Fruit fly (Drosophila melanogaster): ENCODE measurements around the gene CG7120.

DNA sequence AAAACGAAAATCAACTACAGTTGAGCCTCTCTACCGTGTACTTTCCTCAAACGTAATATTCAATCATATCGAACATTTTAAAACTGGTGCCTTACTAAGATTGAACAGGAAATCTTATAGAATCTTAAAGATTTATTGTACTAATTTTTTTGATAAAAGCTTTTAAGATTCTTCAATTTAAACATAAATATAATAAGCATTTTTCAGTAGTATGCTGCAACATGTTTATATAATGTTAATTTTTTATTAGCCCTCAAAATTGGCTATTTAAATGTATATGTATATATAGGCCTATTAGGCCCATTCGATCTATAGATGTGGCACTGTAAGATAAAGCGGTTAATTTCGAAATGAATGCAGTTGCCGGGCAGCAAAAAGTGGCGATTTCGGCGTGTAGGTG lies 24.3 kb upstream of the CG7120 start:
- TF ChIP-seq psq (optimal IDR thresholded peaks at IDR 0.05) (no peak), usp (GFP tag; optimal IDR thresholded peaks at IDR 0.05) (no peak), CG8478 (optimal IDR thresholded peaks at IDR 0.05) (no peak)
